Worm (Caenorhabditis elegans) whole organism, late embryonic: Measurements from ENCODE around the gene C05D12.2.

Source experiments
- C08G9.2 ChIP-seq: sonication (generic microtip); optimal IDR thresholded peaks from 2 replicates; lab custom pipeline; 2016; ENCODE audit warnings: mild to moderate bottlenecking, missing genetic modification characterization, moderate library complexity, missing compliant biosample characterization
- C38D4.7 ChIP-seq: fragments of 200-800 bp; sonication (Bioruptor generic); optimal IDR thresholded peaks from 2 replicates; lab custom pipeline; 2018; ENCODE audit warnings: mild to moderate bottlenecking, missing genetic modification characterization, moderate library complexity, missing compliant biosample characterization
- K09A11.1 ChIP-seq: sonication (generic microtip); optimal IDR thresholded peaks from 2 replicates; lab custom pipeline; 2017; ENCODE audit warnings: antibody characterized with exemption, mild to moderate bottlenecking, missing genetic modification characterization, missing compliant biosample characterization; ENCODE audit not compliant: insufficient read depth
- T23F11.4 ChIP-seq: fragments of 200-800 bp; sonication (Bioruptor generic); optimal IDR thresholded peaks from 2 replicates; lab custom pipeline; 2018; ENCODE audit warnings: mild to moderate bottlenecking, missing genetic modification characterization, missing compliant biosample characterization
- Y22D7AL.16 ChIP-seq: sonication (generic microtip); optimal IDR thresholded peaks from 2 replicates; lab custom pipeline; 2016; ENCODE audit warnings: missing genetic modification characterization, missing compliant biosample characterization
- ahr-1 ChIP-seq: sonication (generic microtip); optimal IDR thresholded peaks from 2 replicates; lab custom pipeline; 2016; ENCODE audit warnings: missing genetic modification characterization, missing compliant biosample characterization
- ama-1 ChIP-seq: fragments of 150-350 bp; optimal IDR thresholded peaks from 2 replicates; lab custom pipeline; 2014
- ceh-14 ChIP-seq: sonication (generic microtip); optimal IDR thresholded peaks from 2 replicates; lab custom pipeline; 2016; ENCODE audit warnings: missing genotype, missing genetic modification characterization, missing compliant biosample characterization
- ceh-19 ChIP-seq: fragments of 200-800 bp; sonication (Bioruptor generic); optimal IDR thresholded peaks from 2 replicates; lab custom pipeline; 2018; ENCODE audit warnings: mild to moderate bottlenecking, missing genetic modification characterization, missing compliant biosample characterization
- ceh-22 ChIP-seq: sonication (generic microtip); optimal IDR thresholded peaks from 2 replicates; lab custom pipeline; 2017; ENCODE audit warnings: missing biosample characterization, missing genetic modification characterization
- ceh-24 ChIP-seq: sonication (generic microtip); optimal IDR thresholded peaks from 2 replicates; lab custom pipeline; 2016; ENCODE audit warnings: mild to moderate bottlenecking, missing genetic modification characterization, missing compliant biosample characterization
- ceh-30 ChIP-seq: fragments of 150-350 bp; optimal IDR thresholded peaks from 2 replicates; lab custom pipeline; 2014; ENCODE audit warnings: missing biosample characterization, missing genetic modification characterization
- ceh-45 ChIP-seq: fragments of 200-800 bp; sonication (Bioruptor generic); IDR thresholded peaks from 2 replicates; pipeline ENCODE4 v1.3.6; 2022; ENCODE audit warnings: missing genetic modification reagents, missing genetic modification characterization, missing compliant biosample characterization
- ceh-48 ChIP-seq: sonication (generic microtip); optimal IDR thresholded peaks from 2 replicates; lab custom pipeline; 2016; ENCODE audit warnings: missing genetic modification characterization, inconsistent platforms, missing compliant biosample characterization
- ceh-6 ChIP-seq: fragments of 200-800 bp; sonication (Bioruptor generic); optimal IDR thresholded peaks from 2 replicates; lab custom pipeline; 2018; ENCODE audit warnings: mild to moderate bottlenecking, missing genetic modification characterization, missing compliant biosample characterization
- ceh-9 ChIP-seq: sonication (generic microtip); optimal IDR thresholded peaks from 2 replicates; lab custom pipeline; 2016; ENCODE audit warnings: mild to moderate bottlenecking, missing genetic modification characterization, inconsistent platforms, missing compliant biosample characterization
- dmd-4 ChIP-seq: sonication (generic microtip); optimal IDR thresholded peaks from 2 replicates; lab custom pipeline; 2016; ENCODE audit warnings: borderline replicate concordance, missing genetic modification characterization, missing compliant biosample characterization
- dve-1 ChIP-seq: sonication (generic microtip); optimal IDR thresholded peaks from 2 replicates; lab custom pipeline; 2017; ENCODE audit warnings: antibody characterized with exemption, mild to moderate bottlenecking, missing genetic modification characterization, missing compliant biosample characterization
- elt-2 ChIP-seq: sonication (generic microtip); optimal IDR thresholded peaks from 2 replicates; lab custom pipeline; 2016; ENCODE audit warnings: missing genetic modification reagents, missing genetic modification characterization, missing compliant biosample characterization
- ets-4 ChIP-seq: sonication (generic microtip); optimal IDR thresholded peaks from 2 replicates; lab custom pipeline; 2016; ENCODE audit warnings: missing genetic modification characterization, missing compliant biosample characterization
- eyg-1 ChIP-seq: sonication (generic microtip); optimal IDR thresholded peaks from 2 replicates; lab custom pipeline; 2016; ENCODE audit warnings: missing genotype, missing genetic modification characterization, missing compliant biosample characterization
- fax-1 ChIP-seq: sonication (generic microtip); optimal IDR thresholded peaks from 2 replicates; lab custom pipeline; 2016; ENCODE audit warnings: missing genotype, missing genetic modification characterization, missing compliant biosample characterization
- fkh-10 ChIP-seq: fragments of 150-350 bp; optimal IDR thresholded peaks from 2 replicates; lab custom pipeline; 2014; ENCODE audit warnings: missing biosample characterization, missing genetic modification reagents, missing genetic modification characterization
- gmeb-2 ChIP-seq: sonication (generic microtip); optimal IDR thresholded peaks from 2 replicates; lab custom pipeline; 2016; ENCODE audit warnings: missing genetic modification characterization, inconsistent platforms, missing compliant biosample characterization
- hlh-13 ChIP-seq: fragments of 200-800 bp; sonication (Bioruptor generic); optimal IDR thresholded peaks from 2 replicates; lab custom pipeline; 2018; ENCODE audit warnings: mild to moderate bottlenecking, missing genetic modification characterization, missing compliant biosample characterization
- hlh-30 ChIP-seq: sonication (generic microtip); optimal IDR thresholded peaks from 2 replicates; lab custom pipeline; 2017; ENCODE audit warnings: antibody characterized with exemption, missing genetic modification characterization, missing compliant biosample characterization; ENCODE audit not compliant: insufficient read depth
- hlh-6 ChIP-seq: sonication (generic microtip); optimal IDR thresholded peaks from 2 replicates; lab custom pipeline; 2016; ENCODE audit warnings: missing genotype, missing genetic modification characterization, missing compliant biosample characterization
- hlh-8 ChIP-seq: sonication (generic microtip); optimal IDR thresholded peaks from 2 replicates; lab custom pipeline; 2016; ENCODE audit warnings: missing genotype, missing genetic modification characterization, missing compliant biosample characterization
- lim-6 ChIP-seq: sonication (generic microtip); optimal IDR thresholded peaks from 2 replicates; lab custom pipeline; 2016; ENCODE audit warnings: missing genetic modification characterization, missing compliant biosample characterization
- madf-2 ChIP-seq: sonication (generic microtip); optimal IDR thresholded peaks from 2 replicates; lab custom pipeline; 2017; ENCODE audit warnings: missing genetic modification characterization, missing compliant biosample characterization
- nhr-11 ChIP-seq: fragments of 150-350 bp; optimal IDR thresholded peaks from 2 replicates; lab custom pipeline; 2014; ENCODE audit warnings: missing biosample characterization, missing genetic modification characterization
- pqm-1 ChIP-seq: sonication (generic microtip); optimal IDR thresholded peaks from 2 replicates; lab custom pipeline; 2016; ENCODE audit warnings: missing genetic modification characterization, missing compliant biosample characterization
- pros-1 ChIP-seq: fragments of 150-350 bp; optimal IDR thresholded peaks from 2 replicates; lab custom pipeline; 2014; ENCODE audit warnings: missing biosample characterization, missing genetic modification reagents, missing genetic modification characterization
- ref-2 ChIP-seq: sonication (generic microtip); optimal IDR thresholded peaks from 2 replicates; lab custom pipeline; 2016; ENCODE audit warnings: missing genetic modification characterization, missing compliant biosample characterization
- sdc-2 ChIP-seq: sonication (generic microtip); optimal IDR thresholded peaks from 2 replicates; lab custom pipeline; 2016; ENCODE audit warnings: missing genotype, missing genetic modification characterization, missing compliant biosample characterization
- sox-2 ChIP-seq: fragments of 200-800 bp; sonication (Bioruptor generic); IDR thresholded peaks from 2 replicates; pipeline ENCODE4 v1.3.6; 2022; ENCODE audit warnings: missing genetic modification reagents, missing genetic modification characterization, missing compliant biosample characterization
- sox-4 ChIP-seq: sonication (generic microtip); optimal IDR thresholded peaks from 2 replicates; lab custom pipeline; 2017; ENCODE audit warnings: mild to moderate bottlenecking, missing genetic modification characterization, inconsistent platforms, missing compliant biosample characterization
- tbx-2 ChIP-seq: sonication (generic microtip); optimal IDR thresholded peaks from 2 replicates; lab custom pipeline; 2016; ENCODE audit warnings: missing genetic modification characterization, missing compliant biosample characterization

The C05D12.2 gene

ce11 chrII:11376598-11377108 is 41.4 kb upstream of the C05D12.2 start:
- TF ChIP-seq C38D4.7 (GFP tag; lab: Kevin White, UChicago) (no peak), fax-1 (tag; lab: Kevin White, UChicago) (no peak), hlh-8 (tag; lab: Kevin White, UChicago) (no peak), eyg-1 (tag; lab: Kevin White, UChicago) (no peak), pros-1 (tag; lab: Kevin White, UChicago) (no peak)

DNA sequence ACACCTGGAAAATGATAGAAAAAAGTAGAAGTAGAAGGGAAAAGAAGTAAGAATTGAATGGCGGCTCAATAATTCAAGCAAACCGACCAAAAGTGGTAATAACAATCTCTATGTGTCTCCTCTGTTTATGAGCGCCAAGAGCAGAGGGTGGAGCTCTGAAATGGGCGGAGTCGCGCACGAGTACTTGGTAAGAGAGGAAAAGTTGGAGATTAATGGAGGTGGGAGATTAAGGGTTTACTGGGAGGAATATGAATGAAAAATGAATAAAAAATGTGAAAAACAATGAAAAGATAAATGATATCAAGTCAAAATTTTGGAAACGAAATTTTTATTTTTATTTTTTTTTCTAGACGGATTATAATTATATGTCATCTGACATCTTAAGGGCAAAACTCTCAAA is 40.4 kb upstream of the C05D12.2 start:
- TF ChIP-seq sox-2 (GFP tag; lab: Robert Waterston, UW) = no peak
- TF ChIP-seq fkh-10 (GFP tag; lab: Kevin White, UChicago) = no peak
- no peak for TF ChIP-seq pqm-1 (tag; lab: Kevin White, UChicago)
- no peak for TF ChIP-seq ahr-1 (tag; lab: Kevin White, UChicago)
- TF ChIP-seq, all 69 proteins: peak for 0

DNA sequence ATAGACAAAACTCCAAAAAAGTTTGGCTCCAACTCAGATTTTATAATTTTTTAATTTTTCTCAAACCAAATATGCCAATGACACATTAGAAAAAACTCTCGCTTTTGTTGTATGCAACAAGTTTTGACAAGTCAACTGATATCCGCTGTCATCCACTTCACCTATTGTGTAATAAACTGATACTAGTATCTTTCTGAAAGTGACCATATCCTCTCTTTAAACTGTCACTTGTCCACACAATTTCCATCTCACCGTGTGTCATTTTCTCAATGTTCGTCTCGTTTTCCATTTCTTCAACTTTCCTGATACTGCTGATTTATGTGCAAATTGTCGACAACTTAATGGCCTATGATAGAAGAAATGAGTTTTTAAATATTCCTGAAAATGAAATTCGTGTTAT is 35.0 kb upstream of the C05D12.2 start, which contains the start of the genes C33B4.5 and C33B4.4:
C33B4.5 (plus strand) TSS at position 270 of the 400 bp plus-strand sequence.
C33B4.4 (minus strand) TSS at position 385 of the 400 bp plus-strand sequence.
- TF ChIP-seq ref-2 (tag; lab: Kevin White, UChicago) = no peak

DNA sequence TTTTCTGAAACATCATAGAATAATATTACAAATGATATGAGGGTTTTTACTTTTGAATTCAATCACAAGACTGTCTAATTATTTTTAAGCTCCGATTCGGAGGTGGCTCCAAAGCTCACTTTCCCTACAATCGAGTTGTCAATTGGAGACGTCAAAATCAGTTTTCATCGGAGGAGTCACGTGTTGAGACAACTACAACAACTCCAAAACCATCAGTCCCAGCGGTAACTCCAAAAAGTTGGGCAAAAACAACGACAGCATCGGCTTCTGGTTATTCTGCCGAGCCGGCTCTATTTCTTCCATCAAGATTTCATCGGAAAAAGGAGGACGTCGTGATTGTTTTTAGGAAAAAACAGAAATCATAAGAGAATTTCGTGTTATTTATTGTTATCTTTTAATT is 34.0 kb upstream of the C05D12.2 start:
- TF ChIP-seq hlh-30 = peak; percentile 24
- TF ChIP-seq lim-6 (tag; lab: Kevin White, UChicago) = no peak
- TF ChIP-seq hlh-13 (GFP tag; lab: Kevin White, UChicago) = no peak

ce11 chrII:11386950-11387349 is 31.1 kb upstream of the C05D12.2 start:
- no peak for TF ChIP-seq eyg-1 (tag; lab: Kevin White, UChicago)
- TF ChIP-seq T23F11.4 (GFP tag; lab: Kevin White, UChicago) = no peak
- TF ChIP-seq ama-1 (lab: Kevin White, UChicago) = no peak
- no peak for TF ChIP-seq gmeb-2 (tag; lab: Kevin White, UChicago)
- no peak for TF ChIP-seq ceh-24
- TF ChIP-seq ceh-48 = no peak
- TF ChIP-seq sdc-2 (tag; lab: Kevin White, UChicago) = no peak
- no peak for TF ChIP-seq Y22D7AL.16
- no peak for TF ChIP-seq dmd-4 (tag; lab: Kevin White, UChicago)
- TF ChIP-seq sox-4 (tag; lab: Kevin White, UChicago) = no peak
- TF ChIP-seq ceh-14 (tag; lab: Kevin White, UChicago) = no peak
- no peak for TF ChIP-seq ceh-30 (tag; lab: Kevin White, UChicago)
- TF ChIP-seq elt-2 (tag; lab: Kevin White, UChicago) = no peak
- TF ChIP-seq madf-2 = no peak
- TF ChIP-seq ceh-9 = no peak
- no peak for TF ChIP-seq pros-1 (tag; lab: Kevin White, UChicago)
- no peak for TF ChIP-seq dve-1 (tag; lab: Kevin White, UChicago)
- no peak for TF ChIP-seq sox-2 (GFP tag; lab: Robert Waterston, UW)
- TF ChIP-seq K09A11.1 = no peak

ce11 chrII:11390865-11391264 is 27.2 kb upstream of the C05D12.2 start, which contains the start of gene shn-1:
Gene shn-1 (minus strand): TSS chrII:11390965.
- TF ChIP-seq sdc-2 (tag; lab: Kevin White, UChicago) = no peak
- no peak for TF ChIP-seq tbx-2 (tag; lab: Kevin White, UChicago)
- no peak for TF ChIP-seq ets-4 (tag; lab: Kevin White, UChicago)
- no peak for TF ChIP-seq hlh-6 (tag; lab: Kevin White, UChicago)
- TF ChIP-seq ceh-6 (GFP tag; lab: Kevin White, UChicago) = no peak
- TF ChIP-seq dve-1 (tag; lab: Kevin White, UChicago) = no peak
- no peak for TF ChIP-seq Y22D7AL.16
- no peak for TF ChIP-seq ceh-22 (tag; lab: Kevin White, UChicago)
- no peak for TF ChIP-seq ceh-45
- no peak for TF ChIP-seq nhr-11 (tag; lab: Kevin White, UChicago)
- TF ChIP-seq ceh-19 (GFP tag; lab: Kevin White, UChicago) = no peak
- TF ChIP-seq C08G9.2 (tag; lab: Kevin White, UChicago) = no peak
